Worm (Caenorhabditis elegans) whole organism, early embryonic: ENCODE data around the gene crn-4.

Experiments used
- B0310.2 ChIP-seq: sonication (generic microtip); optimal IDR thresholded peaks from 2 replicates; lab custom pipeline; 2016; ENCODE audit warnings: mild to moderate bottlenecking, missing genetic modification characterization, missing compliant biosample characterization
- F13C5.2 ChIP-seq: sonication (generic microtip); optimal IDR thresholded peaks from 2 replicates; lab custom pipeline; 2017; ENCODE audit warnings: mild to moderate bottlenecking, missing genetic modification characterization, inconsistent platforms, missing compliant biosample characterization
- aly-1 ChIP-seq: sonication (generic microtip); optimal IDR thresholded peaks from 2 replicates; lab custom pipeline; 2016; ENCODE audit warnings: missing genetic modification characterization, missing compliant biosample characterization
- ama-1 ChIP-seq: fragments of 150-350 bp; optimal IDR thresholded peaks from 2 replicates; lab custom pipeline; 2014
- ceh-13 ChIP-seq: fragments of 200-800 bp; sonication (Bioruptor generic); optimal IDR thresholded peaks from 2 replicates; lab custom pipeline; 2018; ENCODE audit warnings: mild to moderate bottlenecking, missing genetic modification characterization, missing compliant biosample characterization
- ceh-36 ChIP-seq: sonication (generic microtip); optimal IDR thresholded peaks from 2 replicates; lab custom pipeline; 2016; ENCODE audit warnings: missing genetic modification characterization, inconsistent platforms, missing compliant biosample characterization
- ets-7 ChIP-seq: sonication (generic microtip); optimal IDR thresholded peaks from 2 replicates; lab custom pipeline; 2016; ENCODE audit warnings: missing genotype, missing genetic modification characterization, missing compliant biosample characterization
- flt-1 ChIP-seq: fragments of 200-800 bp; sonication (Bioruptor generic); IDR thresholded peaks from 2 replicates; pipeline ENCODE4 v1.3.6; 2022; ENCODE audit warnings: missing genetic modification characterization, missing compliant biosample characterization
- hmbx-1 ChIP-seq: sonication (generic microtip); optimal IDR thresholded peaks from 2 replicates; lab custom pipeline; 2016; ENCODE audit warnings: mild to moderate bottlenecking, missing genetic modification characterization, missing compliant biosample characterization
- hmg-4 ChIP-seq: fragments of 200-800 bp; sonication (Bioruptor generic); optimal IDR thresholded peaks from 2 replicates; lab custom pipeline; 2018; ENCODE audit warnings: mild to moderate bottlenecking, missing genetic modification characterization, missing compliant biosample characterization
- hnd-1 ChIP-seq: sonication (generic microtip); optimal IDR thresholded peaks from 2 replicates; lab custom pipeline; 2016; ENCODE audit warnings: missing genetic modification characterization, missing compliant biosample characterization
- pes-1 ChIP-seq: fragments of 200-800 bp; sonication (Bioruptor generic); IDR thresholded peaks from 2 replicates; pipeline ENCODE4 v1.3.6; 2022; ENCODE audit warnings: missing genetic modification reagents, missing genetic modification characterization, missing compliant biosample characterization
- scrt-1 ChIP-seq: fragments of 200-800 bp; sonication (Bioruptor generic); IDR thresholded peaks from 2 replicates; pipeline ENCODE4 v1.3.6; 2022; ENCODE audit warnings: missing genetic modification characterization, missing compliant biosample characterization
- sea-1 ChIP-seq: fragments of 200-800 bp; sonication (Bioruptor generic); conservative IDR thresholded peaks from 2 replicates; pipeline ENCODE4 v1.3.6; 2022; ENCODE audit warnings: missing genetic modification characterization, missing compliant biosample characterization
- tbx-11 ChIP-seq: fragments of 200-800 bp; sonication (Bioruptor generic); IDR thresholded peaks from 2 replicates; pipeline ENCODE4 v1.3.6; 2022; ENCODE audit warnings: missing genetic modification characterization, missing compliant biosample characterization
- tbx-37 ChIP-seq: fragments of 200-800 bp; sonication (Bioruptor generic); conservative IDR thresholded peaks from 2 replicates; pipeline ENCODE4 v1.3.6; 2022; ENCODE audit warnings: missing genetic modification reagents, missing genetic modification characterization, missing compliant biosample characterization
- tra-4 ChIP-seq: sonication (generic microtip); optimal IDR thresholded peaks from 2 replicates; lab custom pipeline; 2017; ENCODE audit warnings: missing genetic modification characterization, missing compliant biosample characterization

Gene crn-4

ce11 chrX:2258001-2258400 lies at the start of gene crn-4:
Gene crn-4, minus strand, starts transcription at chrX:2258101.
- TF ChIP-seq pes-1 (GFP tag; lab: Robert Waterston, UW) (no peak), sea-1 (GFP tag; lab: Robert Waterston, UW) (no peak), tra-4 (tag; lab: Kevin White, UChicago) (no peak), hnd-1 (tag; lab: Kevin White, UChicago) (no peak), ceh-13 (no peak), ceh-36 (tag; lab: Kevin White, UChicago) (no peak), scrt-1 (no peak), ets-7 (tag; lab: Kevin White, UChicago) (no peak)

- no peak for TF ChIP-seq scrt-1
- TF ChIP-seq sea-1 (GFP tag; lab: Robert Waterston, UW): no peak
- TF ChIP-seq tbx-11 (GFP tag; lab: Robert Waterston, UW): no peak
- TF ChIP-seq aly-1 (tag; lab: Kevin White, UChicago): no peak
- no peak for TF ChIP-seq hnd-1 (tag; lab: Kevin White, UChicago)
- TF ChIP-seq F13C5.2 (tag; lab: Kevin White, UChicago): no peak
- no peak for TF ChIP-seq tra-4 (tag; lab: Kevin White, UChicago)
- TF ChIP-seq ceh-36 (tag; lab: Kevin White, UChicago): no peak
- TF ChIP-seq pes-1 (GFP tag; lab: Robert Waterston, UW): no peak
- TF ChIP-seq ets-7 (tag; lab: Kevin White, UChicago): no peak
- TF ChIP-seq tbx-37 (GFP tag; lab: Robert Waterston, UW): no peak
- TF ChIP-seq B0310.2: no peak
- no peak for TF ChIP-seq ama-1
- TF ChIP-seq hmg-4 (GFP tag; lab: Kevin White, UChicago): no peak
- TF ChIP-seq flt-1: no peak
- no peak for TF ChIP-seq ceh-13
- TF ChIP-seq hmbx-1 (tag; lab: Kevin White, UChicago): no peak
These were observed 46.6 kb upstream of the crn-4 start for ce11 chrX:2304496-2304895.

DNA sequence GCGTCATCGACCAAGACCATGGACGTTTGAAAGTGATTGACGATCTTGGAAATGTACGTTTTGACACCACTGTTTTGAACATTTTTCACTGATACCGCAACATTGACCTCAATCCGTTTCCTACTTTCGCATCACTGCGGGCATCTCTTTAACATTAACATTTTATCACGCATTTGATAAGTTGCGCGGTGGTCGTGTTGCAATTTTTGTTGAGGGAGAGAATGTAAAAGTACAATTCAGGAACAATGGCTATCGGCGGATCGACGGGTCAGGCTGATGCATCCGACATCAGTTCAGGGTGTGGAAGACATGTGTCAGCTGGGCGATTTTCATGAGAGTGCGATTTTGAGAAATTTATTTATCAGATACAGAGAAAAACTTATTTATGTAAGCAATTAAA lies 45.4 kb upstream of the crn-4 start:
- no peak for TF ChIP-seq flt-1
- TF ChIP-seq hnd-1 (tag; lab: Kevin White, UChicago): no peak

ce11 chrX:2302782-2303181 lies 44.9 kb upstream of the crn-4 start, which contains the start of gene hum-6:
Gene hum-6, plus strand, starts transcription at chrX:2303082.
- TF ChIP-seq aly-1 (tag; lab: Kevin White, UChicago) (no peak), ceh-13 (no peak), ets-7 (tag; lab: Kevin White, UChicago) (no peak), tra-4 (tag; lab: Kevin White, UChicago) (no peak), ama-1 (no peak), hmbx-1 (tag; lab: Kevin White, UChicago) (no peak), hnd-1 (tag; lab: Kevin White, UChicago) (no peak), B0310.2 (no peak), tbx-11 (GFP tag; lab: Robert Waterston, UW) (no peak), ceh-36 (tag; lab: Kevin White, UChicago) (no peak), flt-1 (no peak), tbx-37 (GFP tag; lab: Robert Waterston, UW) (no peak), scrt-1 (no peak), hmg-4 (GFP tag; lab: Kevin White, UChicago) (no peak), F13C5.2 (tag; lab: Kevin White, UChicago) (no peak), pes-1 (GFP tag; lab: Robert Waterston, UW) (no peak), sea-1 (GFP tag; lab: Robert Waterston, UW) (no peak)

ce11 chrX:2301821-2302220 lies 43.9 kb upstream of the crn-4 start:
- TF ChIP-seq flt-1 (no peak), pes-1 (GFP tag; lab: Robert Waterston, UW) (no peak), F13C5.2 (tag; lab: Kevin White, UChicago) (no peak)

DNA sequence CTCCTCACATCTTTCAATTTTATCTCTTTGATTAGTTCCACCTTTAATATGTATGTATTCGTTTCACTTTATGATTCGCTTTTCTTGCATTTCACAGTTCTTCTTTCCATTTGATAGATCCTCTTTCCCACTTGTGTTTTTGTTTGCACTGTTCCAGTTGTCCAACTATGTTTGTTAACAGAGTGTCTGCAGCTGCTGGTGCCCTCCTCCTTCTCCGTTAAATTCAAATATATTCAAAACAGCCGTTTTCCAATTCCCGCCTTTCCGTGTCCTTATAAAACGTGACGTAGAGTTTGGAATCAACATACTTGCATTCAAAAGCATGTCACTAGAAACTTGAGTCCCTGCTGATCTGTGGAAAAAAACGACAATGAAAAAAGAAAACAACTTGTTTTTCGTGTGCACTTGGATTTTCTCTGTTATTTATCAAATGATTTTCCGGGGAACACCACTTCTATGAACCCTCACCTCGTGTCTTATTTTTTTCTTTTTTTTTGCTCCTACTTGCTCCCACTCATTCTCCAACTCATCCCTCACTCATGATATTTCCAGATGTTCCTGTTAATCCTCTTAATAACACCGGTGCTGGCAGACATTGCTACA lies 36.4 kb upstream of the crn-4 start, which contains the start of gene T10H10.2:
Gene T10H10.2 (plus strand): TSS at position 553 of the 603 bp plus-strand sequence.
- TF ChIP-seq pes-1 (GFP tag; lab: Robert Waterston, UW): no peak
- TF ChIP-seq tbx-37 (GFP tag; lab: Robert Waterston, UW): no peak
- TF ChIP-seq flt-1: no peak

DNA sequence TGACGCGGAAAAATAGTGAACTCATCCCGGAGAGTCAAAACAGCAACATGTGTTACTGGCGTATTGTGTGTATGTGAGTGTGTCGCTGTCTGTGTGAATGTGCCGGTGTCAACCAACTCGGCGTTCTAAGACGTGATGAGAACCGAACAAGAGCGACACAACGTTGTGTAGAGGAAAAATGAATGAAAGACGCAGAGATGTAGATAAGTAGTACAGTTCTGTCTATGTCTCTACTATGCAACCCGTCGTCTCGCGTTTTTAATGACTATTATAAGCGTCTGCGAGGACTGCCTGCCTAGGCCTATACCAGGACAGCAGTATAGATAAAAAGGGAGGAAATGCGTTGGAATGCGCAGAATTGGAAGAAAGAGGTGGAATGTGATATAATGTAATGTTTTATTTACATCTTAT lies 30.1 kb upstream of the crn-4 start:
- peak; percentile 67 for TF ChIP-seq hmg-4 (GFP tag; lab: Kevin White, UChicago)
- TF ChIP-seq tbx-11 (GFP tag; lab: Robert Waterston, UW): no peak
- TF ChIP-seq ama-1: no peak
- TF ChIP-seq hnd-1 (tag; lab: Kevin White, UChicago): no peak
- TF ChIP-seq F13C5.2 (tag; lab: Kevin White, UChicago): peak; percentile 9
- TF ChIP-seq flt-1: no peak

ce11 chrX:2287092-2287491 lies 29.2 kb upstream of the crn-4 start, which contains the start of gene sav-1:
Gene sav-1, minus strand, starts transcription at chrX:2287192.
- TF ChIP-seq ama-1 (no peak), hnd-1 (tag; lab: Kevin White, UChicago) (no peak), ceh-13 (no peak), hmg-4 (GFP tag; lab: Kevin White, UChicago) (no peak), pes-1 (GFP tag; lab: Robert Waterston, UW) (no peak), tbx-37 (GFP tag; lab: Robert Waterston, UW) (no peak), flt-1 (no peak), scrt-1 (no peak), tra-4 (tag; lab: Kevin White, UChicago) (no peak), B0310.2 (no peak), ceh-36 (tag; lab: Kevin White, UChicago) (no peak), ets-7 (tag; lab: Kevin White, UChicago) (no peak), sea-1 (GFP tag; lab: Robert Waterston, UW) (no peak), hmbx-1 (tag; lab: Kevin White, UChicago) (no peak), F13C5.2 (tag; lab: Kevin White, UChicago) (no peak)
